Fruit fly (Drosophila melanogaster) whole organism, embryonic: ENCODE measurements around the gene Fer2.

Experiments used
- CG13775 ChIP-seq: fragments of 200-800 bp; sonication (Bioruptor generic); optimal IDR thresholded peaks from 3 replicates; lab custom pipeline; 2017; ENCODE audit warnings: missing biosample characterization, mild to moderate bottlenecking, missing genetic modification characterization
- CG14014 ChIP-seq: fragments of 200-800 bp; sonication (Bioruptor generic); IDR thresholded peaks from 2 replicates; pipeline ENCODE4 v1.3.6; 2022; ENCODE audit warnings: missing biosample characterization, missing genetic modification characterization
- CG14667 ChIP-seq: fragments of 200-800 bp; sonication (Bioruptor generic); IDR thresholded peaks from 2 replicates; pipeline ENCODE4 v1.3.6; 2022; ENCODE audit warnings: missing biosample characterization, missing genetic modification characterization
- CG15011 ChIP-seq: fragments of 200-800 bp; sonication (Bioruptor generic); optimal IDR thresholded peaks from 3 replicates; lab custom pipeline; 2018; ENCODE audit warnings: missing biosample characterization, mild to moderate bottlenecking, missing genetic modification characterization
- CG2202 ChIP-seq: fragments of 200-800 bp; sonication (Bioruptor generic); optimal IDR thresholded peaks from 2 replicates; lab custom pipeline; 2018; ENCODE audit warnings: missing biosample characterization, mild to moderate bottlenecking, missing genetic modification characterization
- CG2678 ChIP-seq: fragments of 200-800 bp; sonication (Bioruptor generic); optimal IDR thresholded peaks from 3 replicates; lab custom pipeline; 2019; ENCODE audit warnings: missing biosample characterization, mild to moderate bottlenecking, missing genetic modification characterization, moderate library complexity
- CG30020 ChIP-seq: fragments of 200-800 bp; optimal IDR thresholded peaks from 2 replicates; lab custom pipeline; 2019; ENCODE audit warnings: missing biosample characterization, mild to moderate bottlenecking, missing genetic modification characterization, moderate library complexity
- CG30403 ChIP-seq: fragments of 200-800 bp; sonication (Bioruptor generic); optimal IDR thresholded peaks from 3 replicates; lab custom pipeline; 2016; ENCODE audit warnings: missing biosample characterization, missing genetic modification characterization
- CG32772 ChIP-seq: fragments of 200-800 bp; sonication (Bioruptor generic); IDR thresholded peaks from 2 replicates; pipeline ENCODE4 v1.3.6; 2022; ENCODE audit warnings: missing biosample characterization, missing genetic modification characterization
- CG34376 ChIP-seq: fragments of 200-800 bp; sonication (Bioruptor generic); optimal IDR thresholded peaks from 2 replicates; lab custom pipeline; 2018; ENCODE audit warnings: missing biosample characterization, mild to moderate bottlenecking, missing genetic modification characterization
- CG3847 ChIP-seq: fragments of 200-800 bp; sonication (Bioruptor generic); IDR thresholded peaks from 2 replicates; pipeline ENCODE4 v1.3.6; 2022; ENCODE audit warnings: missing biosample characterization, missing genetic modification characterization
- CG4360 ChIP-seq: fragments of 200-800 bp; sonication (Bioruptor generic); IDR thresholded peaks from 2 replicates; pipeline ENCODE4 v1.3.6; 2022; ENCODE audit warnings: missing biosample characterization, missing genetic modification characterization
- CG6254 ChIP-seq: fragments of 200-800 bp; sonication (Bioruptor generic); optimal IDR thresholded peaks from 3 replicates; lab custom pipeline; 2017; ENCODE audit warnings: mild to moderate bottlenecking, missing biosample characterization, missing genetic modification reagents, missing genetic modification characterization
- CG6791 ChIP-seq: fragments of 200-800 bp; sonication (Bioruptor generic); IDR thresholded peaks from 3 replicates; pipeline ENCODE4 v1.3.6; 2022; ENCODE audit warnings: missing biosample characterization, missing genetic modification characterization; ENCODE audit not compliant: partially characterized antibody
- CG8359 ChIP-seq: fragments of 200-800 bp; sonication (Bioruptor generic); optimal IDR thresholded peaks from 2 replicates; lab custom pipeline; 2017; ENCODE audit warnings: missing biosample characterization, mild to moderate bottlenecking, missing genetic modification characterization, borderline replicate concordance
- CG8924 ChIP-seq: fragments of 200-800 bp; optimal IDR thresholded peaks from 3 replicates; lab custom pipeline; 2019; ENCODE audit warnings: missing biosample characterization, mild to moderate bottlenecking, missing genetic modification characterization, moderate library complexity
- CG9437 ChIP-seq: fragments of 200-800 bp; sonication (Bioruptor generic); optimal IDR thresholded peaks from 2 replicates; lab custom pipeline; 2018; ENCODE audit warnings: missing biosample characterization, mild to moderate bottlenecking, missing genetic modification characterization
- Deaf1 ChIP-seq: fragments of 200-800 bp; optimal IDR thresholded peaks from 3 replicates; lab custom pipeline; 2019; ENCODE audit warnings: missing biosample characterization, mild to moderate bottlenecking, missing genetic modification characterization, moderate library complexity
- Dip3 ChIP-seq: fragments of 200-800 bp; sonication (Bioruptor generic); optimal IDR thresholded peaks from 3 replicates; lab custom pipeline; 2016; ENCODE audit warnings: missing biosample characterization, missing genetic modification characterization
- Gug ChIP-seq: fragments of 200-800 bp; sonication (Bioruptor generic); IDR thresholded peaks from 4 replicates; pipeline ENCODE4 v1.3.6; 2022; ENCODE audit warnings: missing biosample characterization, missing genetic modification characterization
- Hr78 ChIP-seq, 2 experiments: fragments of 200-800 bp in 1 of 2; fragments of >200 bp in 1 of 2; sonication (Bioruptor generic) in 1 of 2; optimal IDR thresholded peaks; 2 replicates each; lab custom pipeline; 2017 to 2019; ENCODE audit warnings: missing biosample characterization in 2 of 2, missing genetic modification characterization in 2 of 2, mild to moderate bottlenecking in 1 of 2, moderate library complexity in 1 of 2
- Mrtf ChIP-seq: fragments of 200-800 bp; sonication (Bioruptor generic); IDR thresholded peaks from 3 replicates; pipeline ENCODE4 v1.3.6; 2022; ENCODE audit warnings: missing biosample characterization, missing genetic modification characterization
- Nf-YB ChIP-seq: fragments of 200-800 bp; sonication (Bioruptor generic); optimal IDR thresholded peaks from 3 replicates; lab custom pipeline; 2019; ENCODE audit warnings: missing biosample characterization, mild to moderate bottlenecking, missing genetic modification characterization, moderate library complexity
- Optix ChIP-seq: fragments of 200-800 bp; sonication (Bioruptor generic); IDR thresholded peaks from 3 replicates; pipeline ENCODE4 v1.3.6; 2022; ENCODE audit warnings: missing biosample characterization, missing genetic modification characterization
- Pdp1 ChIP-seq, 2 experiments: fragments of 200-800 bp; sonication (Bioruptor generic); optimal IDR thresholded peaks; 3 replicates each; lab custom pipeline; 2016; ENCODE audit warnings: missing biosample characterization in 2 of 2, missing genetic modification characterization in 2 of 2, mild to moderate bottlenecking in 1 of 2, moderate library complexity in 1 of 2
- Stat92E ChIP-seq, 3 experiments: fragments of >200 bp in 2 of 3; fragments of 200-800 bp in 1 of 3; sonication (Bioruptor generic) in 1 of 3; optimal IDR thresholded peaks; 2 replicates each; lab custom pipeline; 2017 to 2019; ENCODE audit warnings: missing biosample characterization in 3 of 3, missing genetic modification characterization in 3 of 3, mild to moderate bottlenecking in 1 of 3, moderate library complexity in 1 of 3
- YL-1 ChIP-seq: fragments of 200-800 bp; sonication (Bioruptor generic); optimal IDR thresholded peaks from 3 replicates; lab custom pipeline; 2017; ENCODE audit warnings: missing biosample characterization, mild to moderate bottlenecking, missing genetic modification characterization
- abd-A ChIP-seq: fragments of 200-800 bp; sonication (Bioruptor generic); optimal IDR thresholded peaks from 3 replicates; lab custom pipeline; 2019; ENCODE audit warnings: missing biosample characterization, mild to moderate bottlenecking, missing genetic modification characterization, moderate library complexity
- az2 ChIP-seq: fragments of 200-800 bp; sonication (Bioruptor generic); optimal IDR thresholded peaks from 3 replicates; lab custom pipeline; 2016; ENCODE audit warnings: missing biosample characterization, missing genetic modification characterization
- bcd ChIP-seq: fragments of 200-800 bp; sonication (Bioruptor generic); optimal IDR thresholded peaks from 2 replicates; lab custom pipeline; 2017; ENCODE audit warnings: missing biosample characterization, mild to moderate bottlenecking, missing genetic modification characterization
- dmrt99B ChIP-seq: fragments of 200-800 bp; sonication (Bioruptor generic); optimal IDR thresholded peaks from 2 replicates; lab custom pipeline; 2018; ENCODE audit warnings: missing biosample characterization, mild to moderate bottlenecking, missing genetic modification characterization, moderate library complexity
- en ChIP-seq: fragments of 200-800 bp; sonication (Bioruptor generic); optimal IDR thresholded peaks from 2 replicates; lab custom pipeline; 2016; ENCODE audit warnings: missing biosample characterization, missing genetic modification characterization
- exex ChIP-seq: fragments of 200-800 bp; sonication (Bioruptor generic); optimal IDR thresholded peaks from 4 replicates; lab custom pipeline; 2018; ENCODE audit warnings: missing biosample characterization, mild to moderate bottlenecking, missing genetic modification characterization, moderate library complexity
- fru ChIP-seq: fragments of >200 bp; optimal IDR thresholded peaks from 2 replicates; lab custom pipeline; 2017
- grn ChIP-seq: fragments of 200-800 bp; sonication (Bioruptor generic); optimal IDR thresholded peaks from 3 replicates; lab custom pipeline; 2017; ENCODE audit warnings: missing biosample characterization, missing genetic modification characterization
- lola ChIP-seq, 3 experiments: fragments of >200 bp in 2 of 3; fragments of 200-800 bp in 1 of 3; sonication (Bioruptor generic) in 1 of 3; optimal IDR thresholded peaks; 2 replicates each; lab custom pipeline; 2017 to 2019; ENCODE audit warnings: missing biosample characterization in 3 of 3, missing genetic modification characterization in 3 of 3, mild to moderate bottlenecking in 1 of 3, moderate library complexity in 1 of 3
- lov ChIP-seq, 2 experiments: fragments of 200-800 bp in 1 of 2; fragments of >200 bp in 1 of 2; sonication (Bioruptor generic) in 1 of 2; IDR thresholded peaks in 1 of 2; optimal IDR thresholded peaks in 1 of 2; 2 replicates in 1 of 2; 3 replicates in 1 of 2; pipeline versions ENCODE4 v1.3.6 to Lab custom; 2017 to 2022; ENCODE audit warnings: missing biosample characterization in 1 of 2, missing genetic modification characterization in 1 of 2
- mirr ChIP-seq: fragments of 200-800 bp; sonication (Bioruptor generic); optimal IDR thresholded peaks from 3 replicates; lab custom pipeline; 2018; ENCODE audit warnings: missing biosample characterization, mild to moderate bottlenecking, missing genetic modification characterization
- odd ChIP-seq: fragments of 200-800 bp; sonication (Bioruptor generic); optimal IDR thresholded peaks from 2 replicates; lab custom pipeline; 2017; ENCODE audit warnings: missing biosample characterization, mild to moderate bottlenecking, missing genetic modification characterization
- phol ChIP-seq: fragments of 200-800 bp; sonication (Bioruptor generic); optimal IDR thresholded peaks from 3 replicates; lab custom pipeline; 2018; ENCODE audit warnings: missing biosample characterization, mild to moderate bottlenecking, missing genetic modification characterization, moderate library complexity
- pnt ChIP-seq: fragments of 200-800 bp; sonication (Bioruptor generic); optimal IDR thresholded peaks from 3 replicates; lab custom pipeline; 2016; ENCODE audit warnings: missing biosample characterization, missing genetic modification characterization
- ro ChIP-seq: fragments of 200-800 bp; sonication (Bioruptor generic); IDR thresholded peaks from 2 replicates; pipeline ENCODE4 v1.3.6; 2022; ENCODE audit warnings: missing biosample characterization, missing genetic modification characterization
- seq ChIP-seq: fragments of 200-800 bp; sonication (Bioruptor generic); IDR thresholded peaks from 2 replicates; pipeline ENCODE4 v1.3.6; 2022; ENCODE audit warnings: missing biosample characterization, missing genetic modification characterization
- sug ChIP-seq: fragments of 200-800 bp; optimal IDR thresholded peaks from 2 replicates; lab custom pipeline; 2019; ENCODE audit warnings: missing biosample characterization, mild to moderate bottlenecking, missing genetic modification characterization, moderate library complexity
- wdn ChIP-seq: fragments of 200-800 bp; sonication (Bioruptor generic); IDR thresholded peaks from 2 replicates; pipeline ENCODE4 v1.3.6; 2022; ENCODE audit warnings: missing biosample characterization, missing genetic modification characterization

Fer2 gene

dm6 chr3R:16151239-16151860 is at the start of gene Fer2 (continued):
- TF ChIP-seq YL-1 (GFP tag; lab: Kevin White, UChicago), result no peak
- peak; percentile 65 for TF ChIP-seq CG2678 (tag; lab: Kevin White, UChicago)
- TF ChIP-seq dmrt99B (tag; lab: Kevin White, UChicago), result peak; percentile 29
- peak; percentile 14 for TF ChIP-seq CG8924 (tag; lab: Kevin White, UChicago)
- peak; percentile 44 for TF ChIP-seq CG6254 (GFP tag; lab: Kevin White, UChicago)
- TF ChIP-seq CG3847, result no peak
- no peak for TF ChIP-seq CG15011
- TF ChIP-seq Gug (GFP tag; lab: Robert Waterston, UW), result 0 out of 4 replicates have a peak, but pooled peaks have one; percentile 2
- peak; percentile 18 for TF ChIP-seq Deaf1 (tag; lab: Kevin White, UChicago)
- TF ChIP-seq odd, result no peak
- peak; percentile 91 for TF ChIP-seq Nf-YB

dm6 chr3R:16200497-16201019 is 49.4 kb upstream of the Fer2 start:
- TF ChIP-seq CG32772 (no peak), Dip3 (GFP tag; lab: Kevin White, UChicago) (no peak), Stat92E (GFP tag; optimal IDR thresholded peaks at IDR 0.05; lab: Kevin White, UChicago) (no peak), CG2678 (tag; lab: Kevin White, UChicago) (peak; percentile 4), mirr (GFP tag; lab: Kevin White, UChicago) (peak; percentile 39), pnt (GFP tag; lab: Kevin White, UChicago) (no peak), grn (GFP tag; lab: Kevin White, UChicago) (no peak), sug (tag; lab: Kevin White, UChicago) (peak; percentile 80), Pdp1 (GFP tag; optimal IDR thresholded peaks at IDR 0.05; lab: Kevin White, UChicago) (peak in 1 of 2 experiments; percentile 54), CG9437 (GFP tag; lab: Kevin White, UChicago) (peak; percentile 84), exex (peak; percentile 99), fru (lab: Kevin White, UChicago) (no peak), CG34376 (GFP tag; lab: Kevin White, UChicago) (peak; percentile 67)

- TF ChIP-seq CG30020 (tag; lab: Kevin White, UChicago) (no peak), CG14667 (GFP tag; lab: Robert Waterston, UW) (no peak), CG34376 (GFP tag; lab: Kevin White, UChicago) (peak; percentile 36), Optix (GFP tag; lab: Robert Waterston, UW) (no peak), CG30403 (GFP tag; lab: Kevin White, UChicago) (no peak), lov (optimal IDR thresholded peaks at IDR 0.05; lab: Kevin White, UChicago) (no peak), lov (GFP tag; IDR thresholded peaks at IDR 0.05; lab: Robert Waterston, UW) (no peak), az2 (GFP tag; lab: Kevin White, UChicago) (no peak), CG13775 (GFP tag; lab: Kevin White, UChicago) (no peak), seq (GFP tag; lab: Robert Waterston, UW) (no peak), lola (GFP tag; optimal IDR thresholded peaks at IDR 0.05; lab: Kevin White, UChicago) (no peak), CG4360 (GFP tag; lab: Robert Waterston, UW) (no peak), ro (GFP tag; lab: Robert Waterston, UW) (no peak), CG8359 (no peak), CG6791 (GFP tag; lab: Robert Waterston, UW) (no peak), bcd (no peak), CG2202 (tag; lab: Kevin White, UChicago) (no peak), Mrtf (GFP tag; lab: Robert Waterston, UW) (no peak), abd-A (tag; lab: Kevin White, UChicago) (no peak), grn (GFP tag; lab: Kevin White, UChicago) (peak; percentile 15), wdn (GFP tag; lab: Robert Waterston, UW) (no peak), en (GFP tag; lab: Kevin White, UChicago) (peak; percentile 44), mirr (GFP tag; lab: Kevin White, UChicago) (peak; percentile 76), CG14014 (GFP tag; lab: Robert Waterston, UW) (no peak), phol (tag; lab: Kevin White, UChicago) (no peak), exex (peak; percentile 88), Hr78 (GFP tag; optimal IDR thresholded peaks at IDR 0.05; lab: Kevin White, UChicago) (peak in 1 of 2 experiments; percentile 77)
Observed at dm6 chr3R:16190782-16191181, 39.7 kb upstream of the Fer2 start.
